Worm (Caenorhabditis elegans) whole organism, L4 larva: Measurements from ENCODE around the gene F31F7.1.

Experiments
- ZK546.5 ChIP-seq, 2 experiments: sonication (generic microtip); optimal IDR thresholded peaks; 2 replicates each; lab custom pipeline; 2017; ENCODE audit warnings: missing biosample characterization in 2 of 2, missing genetic modification characterization in 2 of 2
- attf-4 ChIP-seq: sonication (generic microtip); optimal IDR thresholded peaks from 3 replicates; lab custom pipeline; 2017; ENCODE audit warnings: missing biosample characterization, missing genetic modification characterization
- daf-16 ChIP-seq, 3 experiments: sonication (generic microtip); optimal IDR thresholded peaks; 2 replicates each; lab custom pipeline; 2016 to 2017; ENCODE audit warnings: missing genetic modification characterization in 3 of 3, missing genetic modification reagents in 3 of 3, mild to moderate bottlenecking in 2 of 3, missing compliant biosample characterization in 2 of 3, missing biosample characterization in 1 of 3, moderate library complexity in 1 of 3
- nhr-76 ChIP-seq: fragments of 150-350 bp; optimal IDR thresholded peaks from 2 replicates; lab custom pipeline; 2014; ENCODE audit warnings: missing biosample characterization, missing genetic modification characterization
- ztf-11 ChIP-seq: fragments of 150-350 bp; optimal IDR thresholded peaks from 2 replicates; lab custom pipeline; 2014; ENCODE audit warnings: missing biosample characterization, missing genetic modification characterization

DNA sequence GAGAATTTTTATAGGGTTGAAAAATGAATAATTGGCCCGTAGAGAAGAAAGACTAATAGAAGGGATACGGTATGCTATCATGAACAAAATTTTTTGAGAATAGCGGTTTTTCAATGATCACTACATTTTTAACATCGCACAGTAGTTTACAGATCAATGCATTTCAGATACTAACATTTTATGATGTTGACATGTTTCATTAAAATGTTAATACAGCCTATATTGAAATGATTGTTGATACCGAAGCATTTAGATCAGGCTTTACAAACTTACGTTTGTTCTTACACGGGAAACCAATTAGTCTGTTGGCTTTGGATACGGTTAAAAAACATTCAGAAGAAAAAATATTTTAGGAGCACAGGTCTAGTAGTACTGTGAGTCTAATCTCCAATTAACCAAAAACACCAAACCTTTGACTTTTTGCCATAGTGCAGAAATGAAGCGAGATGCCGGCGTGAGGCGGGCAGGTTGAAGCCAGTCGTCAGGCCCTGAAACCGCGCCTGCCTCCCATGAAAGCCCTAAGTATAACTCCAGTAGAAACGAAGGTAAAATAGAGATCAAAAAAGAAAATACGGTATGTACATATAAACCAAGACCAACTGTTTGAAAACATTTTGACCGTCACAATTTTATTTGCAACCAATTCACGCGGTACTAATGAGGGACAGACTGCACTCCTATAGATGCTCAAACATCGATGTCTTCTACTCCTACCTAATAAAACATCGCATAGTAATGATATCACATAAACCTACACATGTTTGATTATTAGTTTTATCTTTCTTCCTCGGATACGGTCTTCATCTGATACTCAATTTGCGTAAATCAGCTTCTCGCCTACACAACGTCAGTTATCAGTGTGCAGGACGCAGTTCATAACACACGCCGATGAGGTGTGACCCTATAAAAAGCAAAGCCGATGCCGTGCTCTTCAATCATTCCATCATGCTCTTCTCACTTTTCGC, 2.2 kb downstream of the F31F7.1 start, which contains the start of gene fil-2:
- TF ChIP-seq ztf-11 (tag; lab: Kevin White, UChicago) (no peak), daf-16 (GFP tag; optimal IDR thresholded peaks at IDR 0.05; lab: Kevin White, UChicago) (no peak), daf-16 (tag; optimal IDR thresholded peaks at IDR 0.05; lab: Kevin White, UChicago) (peak; percentile 77), attf-4 (tag; lab: Kevin White, UChicago) (no peak), nhr-76 (tag; lab: Kevin White, UChicago) (no peak), ZK546.5 (tag; optimal IDR thresholded peaks at IDR 0.05; lab: Kevin White, UChicago) (no peak)
